Fruit fly (Drosophila melanogaster): Measurements from ENCODE around the gene CG14572.

The CG14572 gene

DNA sequence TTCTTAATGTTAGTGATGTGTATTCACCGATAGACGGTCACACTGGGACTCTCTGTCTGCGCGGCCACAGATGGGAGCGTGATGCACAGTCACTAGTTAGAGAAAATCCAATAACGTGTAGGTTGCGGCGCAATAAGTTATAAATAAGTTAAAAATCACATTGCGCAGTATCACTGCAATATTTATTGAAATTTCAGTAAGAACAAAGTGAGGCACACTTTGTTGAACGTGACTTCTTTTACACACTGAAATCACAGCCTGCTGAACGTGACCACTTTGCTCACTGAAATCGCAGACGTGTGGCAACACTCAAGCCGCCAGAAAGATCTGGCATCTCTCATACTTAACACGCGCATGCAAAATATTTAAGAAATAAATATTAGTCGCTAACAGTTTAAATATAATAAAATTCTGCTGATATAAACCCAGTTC, 12.7 kb upstream of the CG14572 start, which contains the start of the genes CG11247 and Polr2H (continued):
- TF ChIP-seq BEAF-32 (GFP tag; optimal IDR thresholded peaks at IDR 0.05) (peak; percentile 93), bigmax (GFP tag; optimal IDR thresholded peaks at IDR 0.05) (no peak), CG7839 (tag; optimal IDR thresholded peaks at IDR 0.05) (peak; percentile 89), CG8089 (GFP tag; optimal IDR thresholded peaks at IDR 0.05) (peak; percentile 89), Ada2b (GFP tag; IDR thresholded peaks at IDR 0.05) (peak; percentile 88), lola (GFP tag; optimal IDR thresholded peaks at IDR 0.05) (peak in 1 of 3 experiments; percentile 84), CG6654 (GFP tag; optimal IDR thresholded peaks at IDR 0.05) (peak; percentile 72), NfI (GFP tag; optimal IDR thresholded peaks at IDR 0.05) (peak; percentile 87), Poxn (GFP tag; IDR thresholded peaks at IDR 0.05) (peak; percentile 71; the same call in 1 of the 2 replicates), row (GFP tag; IDR thresholded peaks at IDR 0.05) (peak; percentile 99), Oaz (GFP tag; IDR thresholded peaks at IDR 0.05) (peak; percentile 83), Jarid2 (GFP tag; optimal IDR thresholded peaks at IDR 0.05) (peak; percentile 47), cg (GFP tag; optimal IDR thresholded peaks at IDR 0.05) (no peak), CG14860 (GFP tag; IDR thresholded peaks at IDR 0.05; ENCODE audit: partially characterized antibody) (peak; percentile 73), CG14014 (GFP tag; IDR thresholded peaks at IDR 0.05) (peak; percentile 89), Ravus (GFP tag; IDR thresholded peaks at IDR 0.05) (peak; percentile 72), Drgx (GFP tag; IDR thresholded peaks at IDR 0.05) (peak; percentile 77), Sox100B (GFP tag; optimal IDR thresholded peaks at IDR 0.05) (peak; percentile 55), Fer2 (tag; optimal IDR thresholded peaks at IDR 0.05) (peak; percentile 78), CG16813 (GFP tag; IDR thresholded peaks at IDR 0.05; ENCODE audit: partially characterized antibody) (peak; percentile 86), CG2129 (GFP tag; IDR thresholded peaks at IDR 0.05; ENCODE audit: partially characterized antibody) (peak; percentile 59), CG18262 (tag; optimal IDR thresholded peaks at IDR 0.05) (peak; percentile 81), twi (tag; optimal IDR thresholded peaks at IDR 0.05) (peak; percentile 83), CG31224 (GFP tag; IDR thresholded peaks at IDR 0.05) (peak; percentile 82), CG2678 (tag; optimal IDR thresholded peaks at IDR 0.05) (peak; percentile 82), Hmx (GFP tag; optimal IDR thresholded peaks at IDR 0.05) (peak; percentile 76), Taf1 (GFP tag; IDR thresholded peaks at IDR 0.05) (peak; percentile 79), CG11695 (GFP tag; IDR thresholded peaks at IDR 0.05) (peak; percentile 76; the same call in 2 of the 3 replicates), z (GFP tag; IDR thresholded peaks at IDR 0.05) (0 out of 3 replicates have a peak, but pooled peaks have one; percentile 34), CG7745 (tag; optimal IDR thresholded peaks at IDR 0.05) (no peak), Hr39 (optimal IDR thresholded peaks at IDR 0.05) (no peak), CG15601 (tag; optimal IDR thresholded peaks at IDR 0.05) (peak; percentile 75), CG4424 (GFP tag; optimal IDR thresholded peaks at IDR 0.05) (peak; percentile 92), CG9609 (GFP tag; optimal IDR thresholded peaks at IDR 0.05) (peak; percentile 97), dati (GFP tag; IDR thresholded peaks at IDR 0.05) (peak; percentile 64; the same call in 1 of the 2 replicates), TFAM (GFP tag; optimal IDR thresholded peaks at IDR 0.05) (peak; percentile 32), Trl (optimal IDR thresholded peaks at IDR 0.05) (no peak), Trl (GFP tag; optimal IDR thresholded peaks at IDR 0.05) (peak; percentile 95), eyg (GFP tag; optimal IDR thresholded peaks at IDR 0.05) (peak; percentile 89), Antp (GFP tag; optimal IDR thresholded peaks at IDR 0.05) (peak; percentile 94), dpn (GFP tag; optimal IDR thresholded peaks at IDR 0.05) (peak; percentile 94 to 96), CG14050 (GFP tag; IDR thresholded peaks at IDR 0.05) (peak; percentile 82), ems (GFP tag; optimal IDR thresholded peaks at IDR 0.05) (peak; percentile 92), psq (GFP tag; optimal IDR thresholded peaks at IDR 0.05) (peak; percentile 71), CG3407 (GFP tag; optimal IDR thresholded peaks at IDR 0.05) (peak; percentile 50), CG30020 (tag; optimal IDR thresholded peaks at IDR 0.05) (peak; percentile 88), nmo (GFP tag; optimal IDR thresholded peaks at IDR 0.05) (peak; percentile 95), CG7786 (GFP tag; optimal IDR thresholded peaks at IDR 0.05) (peak; percentile 95), grn (GFP tag; optimal IDR thresholded peaks at IDR 0.05) (peak; percentile 30), CG1024 (GFP tag; IDR thresholded peaks at IDR 0.05) (peak; percentile 82), dmrt11E (tag; optimal IDR thresholded peaks at IDR 0.05) (peak; percentile 89)
